Fruit fly (Drosophila melanogaster) whole organism, prepupa: ENCODE data around the gene CG9297.
A peak's percentile ranks its signal among the peaks of the same experiment; 100 is the strongest.

Experiments used
- Blimp-1 ChIP-seq: fragments of 200-800 bp; sonication (Bioruptor generic); optimal IDR thresholded peaks from 3 replicates; lab custom pipeline; 2017; ENCODE audit warnings: missing biosample characterization, missing genetic modification characterization, mild to moderate bottlenecking, moderate library complexity, missing genetic modification reagents
- CG10631 ChIP-seq: fragments of 200-800 bp; sonication (Bioruptor generic); optimal IDR thresholded peaks from 2 replicates; lab custom pipeline; 2016; ENCODE audit warnings: missing biosample characterization, missing genetic modification characterization
- CG10669 ChIP-seq: fragments of 200-800 bp; sonication (Bioruptor generic); optimal IDR thresholded peaks from 3 replicates; lab custom pipeline; 2018; ENCODE audit warnings: missing biosample characterization, mild to moderate bottlenecking, missing genetic modification characterization, moderate library complexity
- CG11294 ChIP-seq: fragments of 200-800 bp; sonication (Bioruptor generic); IDR thresholded peaks from 2 replicates; pipeline ENCODE4 v1.3.6; 2022; ENCODE audit warnings: missing biosample characterization, missing genetic modification characterization
- CG11762 ChIP-seq: fragments of 200-800 bp; sonication (Bioruptor generic); optimal IDR thresholded peaks from 3 replicates; lab custom pipeline; 2016; ENCODE audit warnings: missing biosample characterization, missing genetic modification characterization; ENCODE audit not compliant: insufficient read depth
- CG11902 ChIP-seq: fragments of 200-800 bp; sonication (Bioruptor generic); optimal IDR thresholded peaks from 3 replicates; lab custom pipeline; 2016; ENCODE audit warnings: missing biosample characterization, missing genetic modification characterization
- CG1621 ChIP-seq: fragments of 200-800 bp; sonication (Bioruptor generic); optimal IDR thresholded peaks from 3 replicates; lab custom pipeline; 2018; ENCODE audit warnings: missing biosample characterization, mild to moderate bottlenecking, missing genetic modification characterization
- CG3032 ChIP-seq: fragments of 200-800 bp; optimal IDR thresholded peaks from 2 replicates; lab custom pipeline; 2019; ENCODE audit warnings: missing biosample characterization, mild to moderate bottlenecking, missing genetic modification characterization, moderate library complexity
- CG31627 ChIP-seq: fragments of 200-800 bp; sonication (Bioruptor generic); optimal IDR thresholded peaks from 3 replicates; lab custom pipeline; 2016; ENCODE audit warnings: missing biosample characterization, missing genetic modification characterization
- CG32006 ChIP-seq: fragments of 200-800 bp; sonication (Bioruptor generic); optimal IDR thresholded peaks from 3 replicates; lab custom pipeline; 2017; ENCODE audit warnings: missing biosample characterization, mild to moderate bottlenecking, missing genetic modification characterization
- CG34406 ChIP-seq: fragments of 200-800 bp; sonication (Bioruptor generic); optimal IDR thresholded peaks from 3 replicates; lab custom pipeline; 2016; ENCODE audit warnings: missing biosample characterization, missing genetic modification characterization
- CG3919 ChIP-seq: fragments of 200-800 bp; sonication (Bioruptor generic); optimal IDR thresholded peaks from 3 replicates; lab custom pipeline; 2016; ENCODE audit warnings: missing biosample characterization, missing genetic modification characterization
- CG4318 ChIP-seq: fragments of 200-800 bp; sonication (Bioruptor generic); optimal IDR thresholded peaks from 3 replicates; lab custom pipeline; 2017; ENCODE audit warnings: missing biosample characterization, mild to moderate bottlenecking, missing genetic modification characterization
- CG6163 ChIP-seq: fragments of 200-800 bp; sonication (Bioruptor generic); IDR thresholded peaks from 3 replicates; pipeline ENCODE4 v1.3.6; 2022; ENCODE audit warnings: missing biosample characterization, missing genetic modification characterization
- CG6276 ChIP-seq: fragments of 200-800 bp; sonication (Bioruptor generic); optimal IDR thresholded peaks from 2 replicates; lab custom pipeline; 2017; ENCODE audit warnings: missing biosample characterization, mild to moderate bottlenecking, missing genetic modification characterization
- CG6808 ChIP-seq: fragments of 200-800 bp; sonication (Bioruptor generic); optimal IDR thresholded peaks from 3 replicates; lab custom pipeline; 2017; ENCODE audit warnings: missing biosample characterization, missing genetic modification characterization, mild to moderate bottlenecking, moderate library complexity, missing genetic modification reagents
- CG6854 ChIP-seq: fragments of 200-800 bp; sonication (Bioruptor generic); optimal IDR thresholded peaks from 2 replicates; lab custom pipeline; 2017; ENCODE audit warnings: missing biosample characterization, mild to moderate bottlenecking, missing genetic modification characterization
- CG7368 ChIP-seq: fragments of 200-800 bp; sonication (Bioruptor generic); optimal IDR thresholded peaks from 3 replicates; lab custom pipeline; 2016; ENCODE audit warnings: missing biosample characterization, missing genetic modification characterization
- CG8119 ChIP-seq: fragments of 200-800 bp; sonication (Bioruptor generic); IDR thresholded peaks from 3 replicates; pipeline ENCODE4 v1.3.6; 2022; ENCODE audit warnings: missing biosample characterization, missing genetic modification characterization
- CG8319 ChIP-seq: fragments of 200-800 bp; sonication (Bioruptor generic); optimal IDR thresholded peaks from 3 replicates; lab custom pipeline; 2016; ENCODE audit warnings: missing biosample characterization, missing genetic modification characterization
- CG9139 ChIP-seq: fragments of 200-800 bp; sonication (Bioruptor generic); optimal IDR thresholded peaks from 3 replicates; lab custom pipeline; 2017; ENCODE audit warnings: missing biosample characterization, mild to moderate bottlenecking, missing genetic modification characterization
- Eip75B ChIP-seq: fragments of 200-800 bp; sonication (Bioruptor generic); optimal IDR thresholded peaks from 3 replicates; lab custom pipeline; 2016; ENCODE audit warnings: missing biosample characterization, missing genetic modification characterization
- Eip93F ChIP-seq: fragments of 200-800 bp; sonication (Bioruptor generic); optimal IDR thresholded peaks from 2 replicates; lab custom pipeline; 2016; ENCODE audit warnings: missing biosample characterization, mild to moderate bottlenecking, missing genetic modification characterization
- Ets21C ChIP-seq: fragments of 200-800 bp; sonication (Bioruptor generic); optimal IDR thresholded peaks from 3 replicates; lab custom pipeline; 2016; ENCODE audit warnings: missing biosample characterization, missing genetic modification characterization
- Ets96B ChIP-seq: fragments of 200-800 bp; optimal IDR thresholded peaks from 2 replicates; lab custom pipeline; 2019; ENCODE audit warnings: missing biosample characterization, mild to moderate bottlenecking, missing genetic modification characterization, moderate library complexity
- Hr38 ChIP-seq: sonication (Bioruptor generic); optimal IDR thresholded peaks from 2 replicates; lab custom pipeline; 2016; ENCODE audit warnings: missing biosample characterization, missing genetic modification characterization
- Hr39 ChIP-seq: fragments of 200-800 bp; sonication (Bioruptor generic); optimal IDR thresholded peaks from 2 replicates; lab custom pipeline; 2016; ENCODE audit warnings: missing biosample characterization, missing genetic modification characterization
- Hr4 ChIP-seq: fragments of 200-800 bp; sonication (Bioruptor generic); optimal IDR thresholded peaks from 3 replicates; lab custom pipeline; 2016; ENCODE audit warnings: missing biosample characterization, missing genetic modification characterization
- Lpt ChIP-seq: fragments of 200-800 bp; sonication (Bioruptor generic); optimal IDR thresholded peaks from 3 replicates; lab custom pipeline; 2016; ENCODE audit warnings: missing biosample characterization, missing genetic modification characterization
- Met ChIP-seq: fragments of 200-800 bp; sonication (Bioruptor generic); optimal IDR thresholded peaks from 3 replicates; lab custom pipeline; 2016; ENCODE audit warnings: missing biosample characterization, missing genetic modification characterization
- OdsH ChIP-seq: fragments of 200-800 bp; sonication (Bioruptor generic); optimal IDR thresholded peaks from 3 replicates; lab custom pipeline; 2016; ENCODE audit warnings: missing biosample characterization, missing genetic modification characterization
- Sox102F ChIP-seq: fragments of 200-800 bp; sonication (Bioruptor generic); optimal IDR thresholded peaks from 2 replicates; lab custom pipeline; 2016; ENCODE audit warnings: missing biosample characterization, mild to moderate bottlenecking, missing genetic modification characterization
- Sox15 ChIP-seq: fragments of 200-800 bp; sonication (Bioruptor generic); optimal IDR thresholded peaks from 3 replicates; lab custom pipeline; 2016; ENCODE audit warnings: missing biosample characterization, missing genetic modification characterization
- achi ChIP-seq: fragments of 200-800 bp; sonication (Bioruptor generic); optimal IDR thresholded peaks from 3 replicates; lab custom pipeline; 2016; ENCODE audit warnings: missing biosample characterization, missing genetic modification characterization
- acj6 ChIP-seq: fragments of 200-800 bp; sonication (Bioruptor generic); optimal IDR thresholded peaks from 3 replicates; lab custom pipeline; 2016; ENCODE audit warnings: missing biosample characterization, missing genetic modification characterization
- cyc ChIP-seq: fragments of 200-800 bp; sonication (Bioruptor generic); optimal IDR thresholded peaks from 3 replicates; lab custom pipeline; 2016; ENCODE audit warnings: missing biosample characterization, missing genetic modification characterization
- dac ChIP-seq: fragments of 200-800 bp; sonication (Bioruptor generic); optimal IDR thresholded peaks from 2 replicates; lab custom pipeline; 2017; ENCODE audit warnings: missing biosample characterization, mild to moderate bottlenecking, missing genetic modification characterization
- dsx ChIP-seq: fragments of 200-800 bp; optimal IDR thresholded peaks from 3 replicates; lab custom pipeline; 2019; ENCODE audit warnings: missing biosample characterization, mild to moderate bottlenecking, missing genetic modification characterization, moderate library complexity; ENCODE audit not compliant: poor library complexity, severe bottlenecking
- eg ChIP-seq: fragments of 200-800 bp; sonication (Bioruptor generic); IDR thresholded peaks from 3 replicates; pipeline ENCODE4 v1.3.6; 2022; ENCODE audit warnings: missing biosample characterization, missing genetic modification characterization
- esn ChIP-seq: fragments of 200-800 bp; sonication (Bioruptor generic); optimal IDR thresholded peaks from 2 replicates; lab custom pipeline; 2016; ENCODE audit warnings: missing biosample characterization, mild to moderate bottlenecking, missing genetic modification characterization, moderate library complexity
- fkh ChIP-seq: fragments of 200-800 bp; sonication (Bioruptor generic); optimal IDR thresholded peaks from 3 replicates; lab custom pipeline; 2017; ENCODE audit warnings: missing biosample characterization, mild to moderate bottlenecking, missing genetic modification characterization, moderate library complexity
- lz ChIP-seq: fragments of 200-800 bp; sonication (Bioruptor generic); optimal IDR thresholded peaks from 3 replicates; lab custom pipeline; 2016; ENCODE audit warnings: missing biosample characterization, missing genetic modification characterization
- net ChIP-seq: fragments of 200-800 bp; sonication (Bioruptor generic); optimal IDR thresholded peaks from 3 replicates; lab custom pipeline; 2016; ENCODE audit warnings: missing biosample characterization, missing genetic modification characterization
- pdm3 ChIP-seq: fragments of 200-800 bp; sonication (Bioruptor generic); optimal IDR thresholded peaks from 3 replicates; lab custom pipeline; 2016; ENCODE audit warnings: missing biosample characterization, missing genetic modification characterization
- ss ChIP-seq, 2 experiments: fragments of 200-800 bp; sonication (Bioruptor generic); optimal IDR thresholded peaks; 2 replicates in 1 of 2; 3 replicates in 1 of 2; lab custom pipeline; 2017 to 2018; ENCODE audit warnings: mild to moderate bottlenecking in 2 of 2, missing biosample characterization in 2 of 2, missing genetic modification characterization in 2 of 2, moderate library complexity in 1 of 2
- svp ChIP-seq: fragments of 200-800 bp; sonication (Bioruptor generic); peaks from one replicate; lab custom pipeline; 2016; ENCODE audit warnings: missing biosample characterization, missing genetic modification characterization
- topi ChIP-seq: fragments of 200-800 bp; sonication (Bioruptor generic); optimal IDR thresholded peaks from 3 replicates; lab custom pipeline; 2016; ENCODE audit warnings: missing biosample characterization, missing genetic modification characterization

Gene CG9297

dm6 chr3R:13806710-13807093 is 35.4 kb downstream of the CG9297 start (continued):
- peak; percentile 46 for TF ChIP-seq CG11762 (GFP tag; lab: Kevin White, UChicago)
- TF ChIP-seq Eip93F (GFP tag; lab: Kevin White, UChicago): no peak
- TF ChIP-seq CG9139 (GFP tag; lab: Kevin White, UChicago): no peak
- TF ChIP-seq lz: peak; percentile 56
- TF ChIP-seq fkh (GFP tag; lab: Kevin White, UChicago): no peak
- peak; percentile 37 for TF ChIP-seq CG11902
- TF ChIP-seq Hr39: peak; percentile 49
- TF ChIP-seq Sox15 (GFP tag; lab: Kevin White, UChicago): no peak

dm6 chr3R:13807330-13807729 is 36.0 kb downstream of the CG9297 start:
- peak; percentile 49; the same call in 1 of the 3 replicates for TF ChIP-seq eg (GFP tag; lab: Robert Waterston, UW)
- no peak for TF ChIP-seq CG4318 (GFP tag; lab: Kevin White, UChicago)
- TF ChIP-seq pdm3: no peak
- TF ChIP-seq CG8119 (GFP tag; lab: Robert Waterston, UW): no peak
- TF ChIP-seq CG1621 (tag; lab: Kevin White, UChicago): peak; percentile 9
- no peak for TF ChIP-seq CG34406
- peak; percentile 16 for TF ChIP-seq svp (GFP tag; lab: Kevin White, UChicago)
- TF ChIP-seq fkh (GFP tag; lab: Kevin White, UChicago): no peak
- no peak for TF ChIP-seq dac (GFP tag; lab: Kevin White, UChicago)
- TF ChIP-seq Hr39: no peak
- peak; percentile 19 for TF ChIP-seq Lpt
- no peak for TF ChIP-seq CG11902
- no peak for TF ChIP-seq CG6163 (GFP tag; lab: Robert Waterston, UW)

dm6 chr3R:13807906-13808305 is 36.6 kb downstream of the CG9297 start:
- TF ChIP-seq CG10669 (GFP tag; lab: Kevin White, UChicago) (peak; percentile 14), cyc (GFP tag; lab: Kevin White, UChicago) (peak; percentile 35), Blimp-1 (GFP tag; lab: Kevin White, UChicago) (no peak), CG1621 (tag; lab: Kevin White, UChicago) (no peak), Ets21C (GFP tag; lab: Kevin White, UChicago) (no peak), dsx (GFP tag; lab: Kevin White, UChicago) (peak; percentile 18), CG31627 (GFP tag; lab: Kevin White, UChicago) (peak; percentile 37), Hr4 (peak; percentile 86), Eip75B (GFP tag; lab: Kevin White, UChicago) (peak; percentile 57), dac (GFP tag; lab: Kevin White, UChicago) (peak; percentile 65), CG4318 (GFP tag; lab: Kevin White, UChicago) (peak; percentile 83), Met (peak; percentile 46), CG7368 (GFP tag; lab: Kevin White, UChicago) (peak; percentile 49), esn (GFP tag; lab: Kevin White, UChicago) (peak; percentile 62), CG8319 (GFP tag; lab: Kevin White, UChicago) (peak; percentile 31), Ets96B (tag; lab: Kevin White, UChicago) (peak; percentile 41), Hr38 (GFP tag; lab: Kevin White, UChicago) (no peak), CG6276 (GFP tag; lab: Kevin White, UChicago) (peak; percentile 73), CG32006 (GFP tag; lab: Kevin White, UChicago) (peak; percentile 90), CG6163 (GFP tag; lab: Robert Waterston, UW) (no peak), CG3919 (peak; percentile 62), Sox102F (GFP tag; lab: Kevin White, UChicago) (peak; percentile 41), lz (peak; percentile 46), CG34406 (peak; percentile 50), CG11294 (GFP tag; lab: Robert Waterston, UW) (no peak), CG3032 (tag; lab: Kevin White, UChicago) (peak; percentile 43), net (GFP tag; lab: Kevin White, UChicago) (peak; percentile 68), CG9139 (GFP tag; lab: Kevin White, UChicago) (no peak), ss (GFP tag; optimal IDR thresholded peaks at IDR 0.05; lab: Kevin White, UChicago) (peak in 1 of 2 experiments; percentile 44), CG6854 (GFP tag; lab: Kevin White, UChicago) (no peak), Sox15 (GFP tag; lab: Kevin White, UChicago) (peak; percentile 37), svp (GFP tag; lab: Kevin White, UChicago) (peak; percentile 68), eg (GFP tag; lab: Robert Waterston, UW) (peak; percentile 41; the same call in 2 of the 3 replicates), topi (GFP tag; lab: Kevin White, UChicago) (peak; percentile 53), OdsH (GFP tag; lab: Kevin White, UChicago) (peak; percentile 63), acj6 (GFP tag; lab: Kevin White, UChicago) (peak; percentile 51), CG10631 (GFP tag; lab: Kevin White, UChicago) (peak; percentile 74), CG6808 (GFP tag; lab: Kevin White, UChicago) (peak; percentile 47), achi (peak; percentile 70)
